Worm (Caenorhabditis elegans) whole organism, L1 larva: ENCODE measurements around the gene K08H10.6.

Source experiments
- C34B4.2 ChIP-seq: sonication (generic microtip); optimal IDR thresholded peaks from 2 replicates; lab custom pipeline; 2017; ENCODE audit warnings: mild to moderate bottlenecking, missing genetic modification characterization, missing compliant biosample characterization
- Y116A8C.19 ChIP-seq: sonication (generic microtip); optimal IDR thresholded peaks from 2 replicates; lab custom pipeline; 2016; ENCODE audit warnings: missing compliant biosample characterization, missing genetic modification characterization, borderline replicate concordance
- aha-1 ChIP-seq: fragments of 150-350 bp; optimal IDR thresholded peaks from 2 replicates; lab custom pipeline; 2014; ENCODE audit warnings: missing biosample characterization, missing genetic modification characterization
- alr-1 ChIP-seq: fragments of 200-800 bp; sonication (Bioruptor generic); optimal IDR thresholded peaks from 2 replicates; lab custom pipeline; 2018; ENCODE audit warnings: borderline replicate concordance, mild to moderate bottlenecking, missing genetic modification characterization, missing compliant biosample characterization
- blmp-1 ChIP-seq: fragments of 150-350 bp; optimal IDR thresholded peaks from 2 replicates; lab custom pipeline; 2014; ENCODE audit warnings: missing biosample characterization, missing genetic modification characterization
- ceh-63 ChIP-seq: fragments of 200-800 bp; sonication (Bioruptor generic); optimal IDR thresholded peaks from 2 replicates; lab custom pipeline; 2018; ENCODE audit warnings: mild to moderate bottlenecking, missing genetic modification characterization, missing compliant biosample characterization
- ceh-8 ChIP-seq: fragments of 200-800 bp; sonication (Bioruptor generic); optimal IDR thresholded peaks from 2 replicates; lab custom pipeline; 2018; ENCODE audit warnings: mild to moderate bottlenecking, missing genetic modification characterization, moderate library complexity, missing compliant biosample characterization
- ceh-82 ChIP-seq, 3 experiments: fragments of 150-350 bp in 1 of 3; sonication (generic microtip) in 2 of 3; optimal IDR thresholded peaks; 2 replicates each; lab custom pipeline; 2014 to 2017; ENCODE audit warnings: missing biosample characterization in 3 of 3, missing genetic modification characterization in 3 of 3
- dpl-1 ChIP-seq, 3 experiments: fragments of 150-350 bp in 2 of 3; sonication (generic microtip) in 1 of 3; optimal IDR thresholded peaks; 2 replicates each; lab custom pipeline; 2014 to 2017; ENCODE audit warnings: missing biosample characterization in 3 of 3, missing genetic modification characterization in 3 of 3, missing genetic modification reagents in 3 of 3
- egl-13 ChIP-seq: sonication (generic microtip); optimal IDR thresholded peaks from 2 replicates; lab custom pipeline; 2016; ENCODE audit warnings: missing genotype, missing genetic modification reagents, missing genetic modification characterization, missing compliant biosample characterization
- elt-2 ChIP-seq: sonication (generic microtip); optimal IDR thresholded peaks from 2 replicates; lab custom pipeline; 2016; ENCODE audit warnings: missing genetic modification characterization, mild to moderate bottlenecking, inconsistent platforms, missing compliant biosample characterization, missing genetic modification reagents
- ets-5 ChIP-seq: fragments of 200-800 bp; sonication (Bioruptor generic); IDR thresholded peaks from 2 replicates; pipeline ENCODE4 v1.3.6; 2022; ENCODE audit warnings: missing genetic modification characterization, missing compliant biosample characterization
- fkh-4 ChIP-seq: sonication (generic microtip); optimal IDR thresholded peaks from 2 replicates; lab custom pipeline; 2016; ENCODE audit warnings: missing compliant biosample characterization, missing genetic modification characterization, borderline replicate concordance
- grh-1 ChIP-seq: fragments of 200-800 bp; sonication (Bioruptor generic); IDR thresholded peaks from 2 replicates; pipeline ENCODE4 v1.3.6; 2022; ENCODE audit warnings: missing genetic modification reagents, missing genetic modification characterization, missing compliant biosample characterization
- hlh-17 ChIP-seq: fragments of 200-800 bp; sonication (Bioruptor generic); optimal IDR thresholded peaks from 2 replicates; lab custom pipeline; 2018; ENCODE audit warnings: missing genetic modification characterization, mild to moderate bottlenecking, missing compliant biosample characterization, moderate library complexity, borderline replicate concordance
- hlh-4 ChIP-seq: sonication (generic microtip); optimal IDR thresholded peaks from 2 replicates; lab custom pipeline; 2016; ENCODE audit warnings: mild to moderate bottlenecking, missing genetic modification characterization, missing compliant biosample characterization
- hpl-2 ChIP-seq: fragments of 150-350 bp; optimal IDR thresholded peaks from 2 replicates; lab custom pipeline; 2014; ENCODE audit warnings: missing biosample characterization, missing genetic modification reagents, missing genetic modification characterization
- irx-1 ChIP-seq: sonication (generic microtip); optimal IDR thresholded peaks from 2 replicates; lab custom pipeline; 2016; ENCODE audit warnings: missing genetic modification characterization, missing compliant biosample characterization
- lin-13 ChIP-seq: fragments of 150-350 bp; optimal IDR thresholded peaks from 2 replicates; lab custom pipeline; 2014; ENCODE audit warnings: missing biosample characterization, missing genetic modification reagents, missing genetic modification characterization
- lin-14 ChIP-seq: fragments of 200-800 bp; sonication (Bioruptor generic); optimal IDR thresholded peaks from 2 replicates; lab custom pipeline; 2018; ENCODE audit warnings: mild to moderate bottlenecking, missing genetic modification characterization, moderate library complexity, missing compliant biosample characterization
- lin-15B ChIP-seq: fragments of 150-350 bp; sonication (generic microtip); optimal IDR thresholded peaks from 3 replicates; lab custom pipeline; 2014; ENCODE audit warnings: missing biosample characterization, missing genetic modification characterization
- lin-35 ChIP-seq, 2 experiments: fragments of 150-350 bp; optimal IDR thresholded peaks; 2 replicates each; lab custom pipeline; 2014; ENCODE audit warnings: missing biosample characterization in 2 of 2, missing genetic modification characterization in 2 of 2, missing genetic modification reagents in 2 of 2
- lin-39 ChIP-seq: fragments of 150-350 bp; optimal IDR thresholded peaks from 2 replicates; lab custom pipeline; 2014; ENCODE audit warnings: missing biosample characterization, missing genetic modification reagents, missing genetic modification characterization
- lir-3 ChIP-seq: sonication (generic microtip); optimal IDR thresholded peaks from 2 replicates; lab custom pipeline; 2016; ENCODE audit warnings: mild to moderate bottlenecking, missing genetic modification characterization, moderate library complexity, missing compliant biosample characterization; ENCODE audit not compliant: poor library complexity
- lsy-2 ChIP-seq, 2 experiments: fragments of 150-350 bp; optimal IDR thresholded peaks; 2 replicates each; lab custom pipeline; 2014; ENCODE audit warnings: missing biosample characterization in 2 of 2, missing genetic modification characterization in 2 of 2
- mdl-1 ChIP-seq, 2 experiments: fragments of 150-350 bp; optimal IDR thresholded peaks; 2 replicates each; lab custom pipeline; 2014 to 2017; ENCODE audit warnings: missing biosample characterization in 2 of 2, missing genetic modification characterization in 2 of 2, inconsistent platforms in 1 of 2
- mef-2 ChIP-seq: fragments of 150-350 bp; optimal IDR thresholded peaks from 2 replicates; lab custom pipeline; 2014; ENCODE audit warnings: missing biosample characterization, missing genetic modification characterization
- nhr-11 ChIP-seq: fragments of 150-350 bp; optimal IDR thresholded peaks from 2 replicates; lab custom pipeline; 2014; ENCODE audit warnings: missing biosample characterization, missing genetic modification characterization
- nhr-12 ChIP-seq: sonication (generic microtip); optimal IDR thresholded peaks from 2 replicates; lab custom pipeline; 2017; ENCODE audit warnings: missing biosample characterization, missing genetic modification characterization
- nhr-19 ChIP-seq: fragments of 200-800 bp; sonication (Bioruptor generic); conservative IDR thresholded peaks from 2 replicates; pipeline ENCODE4 v1.3.6; 2022; ENCODE audit warnings: missing genetic modification characterization, missing compliant biosample characterization
- nhr-20 ChIP-seq: sonication (generic microtip); optimal IDR thresholded peaks from 2 replicates; lab custom pipeline; 2016; ENCODE audit warnings: mild to moderate bottlenecking, missing genetic modification characterization, missing compliant biosample characterization
- nhr-28 ChIP-seq: fragments of 150-350 bp; optimal IDR thresholded peaks from 2 replicates; lab custom pipeline; 2014; ENCODE audit warnings: missing biosample characterization, missing genetic modification characterization
- nhr-47 ChIP-seq: sonication (generic microtip); optimal IDR thresholded peaks from 2 replicates; lab custom pipeline; 2016; ENCODE audit warnings: mild to moderate bottlenecking, missing genetic modification characterization, moderate library complexity, missing compliant biosample characterization
- nhr-76 ChIP-seq: sonication (generic microtip); optimal IDR thresholded peaks from 2 replicates; lab custom pipeline; 2017; ENCODE audit warnings: missing biosample characterization, missing genetic modification characterization
- nhr-85 ChIP-seq: sonication (generic microtip); peaks from one replicate; lab custom pipeline; 2016; ENCODE audit warnings: missing genetic modification characterization, inconsistent platforms, missing compliant biosample characterization
- pax-3 ChIP-seq: fragments of 200-800 bp; sonication (Bioruptor generic); optimal IDR thresholded peaks from 2 replicates; lab custom pipeline; 2018; ENCODE audit warnings: mild to moderate bottlenecking, missing genetic modification characterization, moderate library complexity, missing compliant biosample characterization
- rnt-1 ChIP-seq: sonication (generic microtip); optimal IDR thresholded peaks from 2 replicates; lab custom pipeline; 2016; ENCODE audit warnings: mild to moderate bottlenecking, missing genetic modification characterization, moderate library complexity, missing compliant biosample characterization
- skn-1 ChIP-seq: fragments of 150-350 bp; optimal IDR thresholded peaks from 2 replicates; lab custom pipeline; 2014; ENCODE audit warnings: missing biosample characterization, missing genetic modification characterization
- snpc-4 ChIP-seq: fragments of 150-350 bp; optimal IDR thresholded peaks from 2 replicates; lab custom pipeline; 2014; ENCODE audit warnings: missing biosample characterization, missing genetic modification characterization
- snu-23 ChIP-seq: sonication (generic microtip); optimal IDR thresholded peaks from 2 replicates; lab custom pipeline; 2016; ENCODE audit warnings: missing genetic modification characterization, missing compliant biosample characterization
- tbx-2 ChIP-seq: sonication (generic microtip); optimal IDR thresholded peaks from 2 replicates; lab custom pipeline; 2016; ENCODE audit warnings: missing genetic modification characterization, missing compliant biosample characterization
- tlp-1 ChIP-seq: fragments of 150-350 bp; optimal IDR thresholded peaks from 2 replicates; lab custom pipeline; 2014; ENCODE audit warnings: missing biosample characterization, missing genetic modification characterization
- unc-130 ChIP-seq: fragments of 150-350 bp; optimal IDR thresholded peaks from 2 replicates; lab custom pipeline; 2017; ENCODE audit warnings: missing biosample characterization, missing genetic modification characterization, inconsistent platforms
- unc-30 ChIP-seq: sonication (generic microtip); optimal IDR thresholded peaks from 2 replicates; lab custom pipeline; 2017; ENCODE audit warnings: missing biosample characterization, missing genetic modification characterization
- unc-86 ChIP-seq: sonication (generic microtip); optimal IDR thresholded peaks from 2 replicates; lab custom pipeline; 2016; ENCODE audit warnings: missing genetic modification characterization, missing compliant biosample characterization
- vab-15 ChIP-seq: sonication (generic microtip); optimal IDR thresholded peaks from 2 replicates; lab custom pipeline; 2017; ENCODE audit warnings: missing genotype, mild to moderate bottlenecking, missing genetic modification characterization, missing compliant biosample characterization
- zip-4 ChIP-seq: fragments of 200-800 bp; sonication (Bioruptor generic); optimal IDR thresholded peaks from 2 replicates; lab custom pipeline; 2018; ENCODE audit warnings: mild to moderate bottlenecking, missing genetic modification characterization, moderate library complexity, missing compliant biosample characterization
- ztf-11 ChIP-seq, 2 experiments: sonication (generic microtip); optimal IDR thresholded peaks; 2 replicates each; lab custom pipeline; 2016 to 2017; ENCODE audit warnings: missing genetic modification characterization in 2 of 2, missing biosample characterization in 1 of 2, missing compliant biosample characterization in 1 of 2
- ztf-4 ChIP-seq: fragments of 150-350 bp; optimal IDR thresholded peaks from 2 replicates; lab custom pipeline; 2014; ENCODE audit warnings: missing biosample characterization, missing genetic modification characterization

Gene K08H10.6

DNA sequence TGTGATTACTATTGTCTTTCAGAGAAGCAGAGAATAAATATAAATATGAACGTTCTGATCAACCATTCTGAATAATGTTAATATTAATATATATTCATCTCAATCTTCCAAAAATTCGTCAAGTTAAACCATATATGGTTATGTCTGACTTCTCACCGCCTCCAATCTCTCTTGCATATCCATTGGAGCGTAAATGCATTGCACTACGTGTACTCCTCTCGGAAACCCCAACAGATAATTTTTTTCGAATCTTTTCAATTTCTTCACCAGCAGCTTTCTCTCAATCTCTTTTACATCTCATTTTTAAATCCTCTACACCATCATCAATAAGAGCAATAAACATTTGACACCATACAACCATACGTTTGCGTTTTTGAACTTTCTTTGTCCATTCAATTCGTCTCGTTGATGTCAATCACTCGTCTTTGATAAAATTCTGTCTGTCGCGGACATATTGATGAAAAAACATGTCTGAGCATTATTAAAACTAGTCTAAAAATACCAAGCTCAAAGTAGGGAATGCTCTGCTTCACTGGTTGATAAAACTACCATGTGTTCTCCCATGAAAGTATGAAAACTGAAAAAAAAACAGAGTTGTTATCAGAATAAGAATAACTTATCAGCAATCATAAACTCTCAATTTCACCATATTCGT is 7.8 kb upstream of the K08H10.6 start (continued):
- no peak for TF ChIP-seq unc-86
- no peak for TF ChIP-seq aha-1 (tag; lab: Kevin White, UChicago)
- TF ChIP-seq lir-3 (tag; lab: Kevin White, UChicago) = peak; percentile 30
- no peak for TF ChIP-seq mef-2 (tag; lab: Kevin White, UChicago)
- peak; percentile 33 for TF ChIP-seq snpc-4 (tag; lab: Kevin White, UChicago)
- no peak for TF ChIP-seq Y116A8C.19 (tag; lab: Kevin White, UChicago)

DNA sequence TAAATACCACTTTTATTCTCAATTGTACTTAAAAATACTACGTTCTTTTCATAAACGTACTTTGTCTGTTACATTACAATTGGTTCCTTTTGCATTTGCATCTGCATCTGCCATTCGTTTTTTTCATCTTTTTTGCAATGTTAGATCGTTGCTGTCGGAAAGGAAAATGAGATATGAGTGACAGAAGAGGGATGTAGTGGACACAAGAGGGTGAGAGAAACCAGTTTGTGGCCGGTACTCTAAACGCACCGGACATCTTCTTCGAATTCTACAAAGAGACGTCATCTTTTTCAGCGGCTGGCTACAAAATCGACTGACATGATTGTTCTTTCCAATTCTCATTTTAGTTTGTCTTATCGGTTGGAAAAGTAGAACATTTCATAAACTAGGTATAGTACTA is 7.0 kb upstream of the K08H10.6 start:
- TF ChIP-seq ztf-4 (tag; lab: Kevin White, UChicago) = no peak
- TF ChIP-seq nhr-19 = no peak
- TF ChIP-seq lin-39 (tag; lab: Kevin White, UChicago) = no peak
- no peak for TF ChIP-seq ceh-82 (tag; optimal IDR thresholded peaks at IDR 0.05; lab: Kevin White, UChicago)
- TF ChIP-seq zip-4 (GFP tag; lab: Kevin White, UChicago) = no peak
- no peak for TF ChIP-seq hlh-4 (tag; lab: Kevin White, UChicago)
- TF ChIP-seq unc-86 = no peak
- TF ChIP-seq pax-3 (tag; lab: Kevin White, UChicago) = no peak
- TF ChIP-seq nhr-28 (tag; lab: Kevin White, UChicago) = no peak
- TF ChIP-seq nhr-47 = no peak
- no peak for TF ChIP-seq vab-15 (tag; lab: Kevin White, UChicago)
- TF ChIP-seq blmp-1 (tag; lab: Kevin White, UChicago) = peak; percentile 78
- no peak for TF ChIP-seq nhr-12 (tag; lab: Kevin White, UChicago)
- no peak for TF ChIP-seq ceh-63
- peak; percentile 40 for TF ChIP-seq snu-23 (GFP tag; lab: Kevin White, UChicago)
- no peak for TF ChIP-seq Y116A8C.19 (tag; lab: Kevin White, UChicago)
- no peak for TF ChIP-seq snpc-4 (tag; lab: Kevin White, UChicago)
- TF ChIP-seq grh-1 (GFP tag; lab: Robert Waterston, UW) = peak; percentile 68
- no peak for TF ChIP-seq hpl-2
- no peak for TF ChIP-seq tlp-1
- TF ChIP-seq skn-1 (tag; lab: Kevin White, UChicago) = no peak
- no peak for TF ChIP-seq lsy-2 (tag; optimal IDR thresholded peaks at IDR 0.05; lab: Kevin White, UChicago)
- TF ChIP-seq ztf-11 (tag; optimal IDR thresholded peaks at IDR 0.05; lab: Kevin White, UChicago) = no peak
- no peak for TF ChIP-seq nhr-11 (tag; lab: Kevin White, UChicago)
- no peak for TF ChIP-seq lin-13 (GFP tag; lab: Kevin White, UChicago)
- TF ChIP-seq nhr-85 (tag; lab: Kevin White, UChicago) = peak; percentile 69
- TF ChIP-seq nhr-20 (tag; lab: Kevin White, UChicago) = peak; percentile 25
- TF ChIP-seq elt-2 (tag; lab: Kevin White, UChicago) = no peak
- TF ChIP-seq C34B4.2 = no peak
- TF ChIP-seq mef-2 (tag; lab: Kevin White, UChicago) = no peak
- no peak for TF ChIP-seq fkh-4 (tag; lab: Kevin White, UChicago)
- TF ChIP-seq rnt-1 (tag; lab: Kevin White, UChicago) = no peak
- peak; percentile 70 for TF ChIP-seq lin-14 (GFP tag; lab: Kevin White, UChicago)
- no peak for TF ChIP-seq unc-30
- no peak for TF ChIP-seq ceh-8 (GFP tag; lab: Kevin White, UChicago)
- no peak for TF ChIP-seq nhr-76
- TF ChIP-seq lin-15B (tag; lab: Kevin White, UChicago) = no peak
- no peak for TF ChIP-seq dpl-1 (GFP tag; optimal IDR thresholded peaks at IDR 0.05; lab: Kevin White, UChicago)
- no peak for TF ChIP-seq unc-130 (tag; lab: Kevin White, UChicago)
- TF ChIP-seq egl-13 = no peak
- no peak for TF ChIP-seq alr-1
- TF ChIP-seq hlh-17 (GFP tag; lab: Kevin White, UChicago) = no peak
- TF ChIP-seq ets-5 (GFP tag; lab: Robert Waterston, UW) = no peak
- TF ChIP-seq mdl-1 (tag; optimal IDR thresholded peaks at IDR 0.05; lab: Kevin White, UChicago) = no peak
- no peak for TF ChIP-seq irx-1 (tag; lab: Kevin White, UChicago)
- TF ChIP-seq lin-35 (GFP tag; optimal IDR thresholded peaks at IDR 0.05; lab: Kevin White, UChicago) = peak in 1 of 2 experiments; percentile 33
- TF ChIP-seq tbx-2 (tag; lab: Kevin White, UChicago) = no peak
